Fruit fly (Drosophila melanogaster): ENCODE data around the gene Pgant5.

Gene Pgant5

dm6 chr2L:5043043-5043442 lies 50.3 kb downstream of the Pgant5 start, which contains the start of the genes CG33995, CG44000 and CG44001 (continued):
- TF ChIP-seq Bdp1 (GFP tag; optimal IDR thresholded peaks at IDR 0.05) = peak; percentile 30
- TF ChIP-seq fru (optimal IDR thresholded peaks at IDR 0.05) = no peak
- peak; percentile 22 for TF ChIP-seq twi (tag; optimal IDR thresholded peaks at IDR 0.05)
- TF ChIP-seq odd (GFP tag; optimal IDR thresholded peaks at IDR 0.05) = no peak
- no peak for TF ChIP-seq CG8359 (GFP tag; optimal IDR thresholded peaks at IDR 0.05; ENCODE audit: borderline replicate concordance)
- TF ChIP-seq CG11456 (GFP tag; IDR thresholded peaks at IDR 0.05) = peak; percentile 83
- no peak for TF ChIP-seq CG3838 (GFP tag; optimal IDR thresholded peaks at IDR 0.05)
- TF ChIP-seq lab (GFP tag; optimal IDR thresholded peaks at IDR 0.05) = peak; percentile 47
- no peak for TF ChIP-seq cg (GFP tag; optimal IDR thresholded peaks at IDR 0.05)
- TF ChIP-seq CG8765 (GFP tag; IDR thresholded peaks at IDR 0.05) = no peak
- no peak for TF ChIP-seq Spps (tag; optimal IDR thresholded peaks at IDR 0.05)
- TF ChIP-seq ftz-f1 (GFP tag; optimal IDR thresholded peaks at IDR 0.05) = peak; percentile 6
- peak; percentile 70 for TF ChIP-seq ci (GFP tag; IDR thresholded peaks at IDR 0.05)
- TF ChIP-seq gro (GFP tag; optimal IDR thresholded peaks at IDR 0.05) = peak; percentile 45
- TF ChIP-seq CG12236 (GFP tag; optimal IDR thresholded peaks at IDR 0.05) = no peak
- peak; percentile 40 for TF ChIP-seq caup (GFP tag; optimal IDR thresholded peaks at IDR 0.05; ENCODE audit: severe bottlenecking)
- peak; percentile 86 for TF ChIP-seq MESR4 (GFP tag; optimal IDR thresholded peaks at IDR 0.05)
- TF ChIP-seq repo (GFP tag; optimal IDR thresholded peaks at IDR 0.05) = peak; percentile 54
- TF ChIP-seq Usf (GFP tag; optimal IDR thresholded peaks at IDR 0.05) = no peak
- TF ChIP-seq br (optimal IDR thresholded peaks at IDR 0.05) = no peak
- TF ChIP-seq grn (GFP tag; optimal IDR thresholded peaks at IDR 0.05) = no peak
- no peak for TF ChIP-seq CG17359 (tag; optimal IDR thresholded peaks at IDR 0.05)
- peak in 1 of 2 experiments; percentile 27 for TF ChIP-seq chif (GFP tag; optimal IDR thresholded peaks at IDR 0.05)
- TF ChIP-seq ab (GFP tag; optimal IDR thresholded peaks at IDR 0.05) = no peak
- 0 out of 3 replicates have a peak, but pooled peaks have one; percentile 20 for TF ChIP-seq CG14860 (GFP tag; IDR thresholded peaks at IDR 0.05; ENCODE audit: partially characterized antibody)
- no peak for TF ChIP-seq Dip2 (GFP tag; IDR thresholded peaks at IDR 0.05)
- no peak for TF ChIP-seq peb (GFP tag; IDR thresholded peaks at IDR 0.05)
- no peak for TF ChIP-seq CG3726 (GFP tag; IDR thresholded peaks at IDR 0.05)
- peak; percentile 3 for TF ChIP-seq CG7271 (tag; optimal IDR thresholded peaks at IDR 0.05)
- TF ChIP-seq CG9215 (GFP tag; IDR thresholded peaks at IDR 0.05) = peak; percentile 22; the same call in 1 of the 2 replicates
- no peak for TF ChIP-seq CG7357 (GFP tag; IDR thresholded peaks at IDR 0.05)
- no peak for TF ChIP-seq Hand (GFP tag; optimal IDR thresholded peaks at IDR 0.05)
- TF ChIP-seq pum (GFP tag; optimal IDR thresholded peaks at IDR 0.05) = peak; percentile 52
- TF ChIP-seq Oli (tag; optimal IDR thresholded peaks at IDR 0.05) = no peak
- no peak for TF ChIP-seq jigr1 (GFP tag; IDR thresholded peaks at IDR 0.05)
- TF ChIP-seq abd-A (tag; optimal IDR thresholded peaks at IDR 0.05) = peak; percentile 69
- no peak for TF ChIP-seq D19B (GFP tag; optimal IDR thresholded peaks at IDR 0.05)
- no peak for TF ChIP-seq CG15011 (GFP tag; optimal IDR thresholded peaks at IDR 0.05)
- no peak for TF ChIP-seq Dll (GFP tag; IDR thresholded peaks at IDR 0.05; ENCODE audit: partially characterized antibody)
- TF ChIP-seq CG1024 (GFP tag; IDR thresholded peaks at IDR 0.05) = peak; percentile 49; the same call in 1 of the 2 replicates
- peak; percentile 50 for TF ChIP-seq H2.0 (GFP tag; IDR thresholded peaks at IDR 0.05)
- peak; percentile 18 for TF ChIP-seq PHDP (tag; optimal IDR thresholded peaks at IDR 0.05)
- TF ChIP-seq Hr78 (GFP tag; optimal IDR thresholded peaks at IDR 0.05) = no peak
- TF ChIP-seq H15 (GFP tag; IDR thresholded peaks at IDR 0.05) = no peak; the same call in 2 of the 3 replicates
- no peak for TF ChIP-seq nerfin-2 (GFP tag; IDR thresholded peaks at IDR 0.05; ENCODE audit: partially characterized antibody)
- no peak for TF ChIP-seq dysf (GFP tag; IDR thresholded peaks at IDR 0.05)
- TF ChIP-seq sqz (GFP tag; optimal IDR thresholded peaks at IDR 0.05) = peak; percentile 23
- TF ChIP-seq CG5180 (GFP tag; optimal IDR thresholded peaks at IDR 0.05) = no peak
- TF ChIP-seq CG33557 (GFP tag; optimal IDR thresholded peaks at IDR 0.05) = peak; percentile 14
- TF ChIP-seq Camta (GFP tag; optimal IDR thresholded peaks at IDR 0.05) = peak; percentile 41
- TF ChIP-seq CG8944 (GFP tag; optimal IDR thresholded peaks at IDR 0.05) = peak; percentile 48
